Worm (Caenorhabditis elegans): Measurements from ENCODE around the gene mes-6.

ce11 chrIV:8492242-8492641 lies 18.8 kb upstream of the mes-6 start, which contains the start of gene sru-7:
- TF ChIP-seq blmp-1 (tag; optimal IDR thresholded peaks at IDR 0.05; ENCODE audit: insufficient read depth) = no peak
- no peak for TF ChIP-seq aly-2 (tag; optimal IDR thresholded peaks at IDR 0.05)
- TF ChIP-seq unc-62 (GFP tag; optimal IDR thresholded peaks at IDR 0.05) = no peak
- TF ChIP-seq skn-1 (tag; optimal IDR thresholded peaks at IDR 0.05) = no peak
- TF ChIP-seq ama-1 (optimal IDR thresholded peaks at IDR 0.05) = no peak
- no peak for TF ChIP-seq ztf-4 (tag; optimal IDR thresholded peaks at IDR 0.05)
- TF ChIP-seq fos-1 (tag; optimal IDR thresholded peaks at IDR 0.05) = no peak
